Worm (Caenorhabditis elegans): Measurements from ENCODE around the gene C03B8.3.

- no peak for TF ChIP-seq ceh-45 (GFP tag; IDR thresholded peaks at IDR 0.05)
- TF ChIP-seq pat-9 (tag; optimal IDR thresholded peaks at IDR 0.05), result no peak
- TF ChIP-seq fkh-10 (GFP tag; optimal IDR thresholded peaks at IDR 0.05), result no peak
- TF ChIP-seq pha-4 (tag; optimal IDR thresholded peaks at IDR 0.05), result no peak
- no peak for TF ChIP-seq ama-1 (optimal IDR thresholded peaks at IDR 0.05)
- no peak for TF ChIP-seq ceh-22 (tag; optimal IDR thresholded peaks at IDR 0.05)
Measured at ce11 chrIII:7729062-7729461, 17.0 kb downstream of the C03B8.3 start.
